Fruit fly (Drosophila melanogaster) Kc167 (cell line): ENCODE results near the gene CG42833.

ENCODE experiments used
- Myc ChIP-seq: fragments of >200 bp; optimal IDR thresholded peaks from 2 replicates; lab custom pipeline; 2017; ENCODE audit warnings: missing external identifiers
- Sin3A ChIP-seq: fragments of >200 bp; optimal IDR thresholded peaks from 2 replicates; lab custom pipeline; 2018; ENCODE audit warnings: missing external identifiers
- h ChIP-seq: fragments of >200 bp; optimal IDR thresholded peaks from 3 replicates; lab custom pipeline; 2018; ENCODE audit warnings: missing external identifiers
- insv ChIP-seq: fragments of >200 bp; optimal IDR thresholded peaks from 3 replicates; lab custom pipeline; 2018; ENCODE audit warnings: missing external identifiers
- psq ChIP-seq: fragments of >200 bp; optimal IDR thresholded peaks from 2 replicates; lab custom pipeline; 2017; ENCODE audit warnings: missing external identifiers
- ttk ChIP-seq: sonication (Bioruptor generic); optimal IDR thresholded peaks from 2 replicates; lab custom pipeline; 2017; ENCODE audit warnings: missing external identifiers

The CG42833 gene

DNA sequence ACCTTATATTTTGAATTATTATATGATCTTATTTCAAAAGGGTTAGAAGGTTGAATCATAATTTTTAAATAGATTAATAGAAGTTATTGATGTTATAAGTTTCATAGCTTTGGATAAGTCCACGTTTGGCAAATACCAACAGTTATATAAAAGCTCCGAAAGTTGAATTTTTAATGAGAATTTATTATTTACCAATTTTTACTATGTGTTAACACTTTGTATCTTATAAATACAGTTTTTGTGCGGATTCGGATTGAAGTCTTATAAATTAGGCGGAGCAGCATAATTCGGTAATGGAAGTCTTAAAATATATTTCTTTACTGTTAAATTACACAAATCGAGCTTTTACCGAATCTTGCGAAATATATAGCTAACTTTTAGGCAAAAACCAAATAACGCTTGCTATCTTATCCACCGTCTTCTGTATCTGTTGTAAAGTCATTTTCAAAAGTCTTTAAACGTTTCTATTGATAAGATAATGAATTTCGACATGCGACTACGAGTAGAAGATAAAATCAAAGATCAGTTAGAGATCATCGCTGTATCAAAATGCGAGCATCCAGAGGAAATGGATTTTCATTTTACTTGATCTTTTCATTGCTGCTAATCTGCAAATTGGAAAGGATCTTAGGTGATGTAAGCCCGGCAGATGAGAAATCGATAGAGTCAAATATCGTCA lies at the start of gene CG42833:
Gene CG42833 (plus strand): TSS at position 525 of the 679 bp plus-strand sequence.
- TF ChIP-seq psq (lab: Kevin White, UChicago) = no peak
- TF ChIP-seq ttk (lab: Kevin White, UChicago) = no peak
- TF ChIP-seq Sin3A (lab: Kevin White, UChicago) = no peak
- TF ChIP-seq Myc = no peak
- no peak for TF ChIP-seq insv
- TF ChIP-seq h (lab: Kevin White, UChicago) = no peak

- no peak for TF ChIP-seq ttk (lab: Kevin White, UChicago)
- no peak for TF ChIP-seq h (lab: Kevin White, UChicago)
- no peak for TF ChIP-seq psq (lab: Kevin White, UChicago)
- no peak for TF ChIP-seq Myc
- TF ChIP-seq Sin3A (lab: Kevin White, UChicago) = no peak
- no peak for TF ChIP-seq insv
Observed at dm6 chr3L:20168152-20168551, 31.7 kb upstream of the CG42833 start.

DNA sequence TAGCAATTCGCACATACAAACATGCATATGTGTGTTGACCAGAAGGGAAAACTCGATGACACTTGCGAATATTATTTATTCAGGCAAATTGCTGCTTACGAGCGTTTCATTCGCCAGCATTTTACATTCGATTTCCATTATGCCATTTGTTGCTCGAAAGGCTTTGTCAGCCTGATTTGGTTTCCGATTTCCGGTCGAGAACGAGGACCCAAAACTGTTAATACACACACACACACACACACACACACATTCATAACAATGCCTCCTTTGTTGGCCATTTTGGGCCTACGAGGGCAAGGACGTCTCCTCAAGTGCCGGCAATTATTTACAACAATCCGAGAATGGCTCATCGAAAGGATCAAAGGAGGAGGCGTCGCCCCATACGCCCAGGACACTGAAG lies 22.2 kb upstream of the CG42833 start:
- TF ChIP-seq Myc (no peak), ttk (lab: Kevin White, UChicago) (no peak), Sin3A (lab: Kevin White, UChicago) (no peak)

- TF ChIP-seq psq (lab: Kevin White, UChicago) = no peak
Observed at dm6 chr3L:20178101-20178500, 21.8 kb upstream of the CG42833 start.

- TF ChIP-seq Myc = no peak
- TF ChIP-seq ttk (lab: Kevin White, UChicago) = no peak
- TF ChIP-seq insv = no peak
- no peak for TF ChIP-seq psq (lab: Kevin White, UChicago)
- TF ChIP-seq h (lab: Kevin White, UChicago) = no peak
- TF ChIP-seq Sin3A (lab: Kevin White, UChicago) = no peak
Observed at dm6 chr3L:20182799-20183198, 17.1 kb upstream of the CG42833 start.

- TF ChIP-seq Sin3A (lab: Kevin White, UChicago) (no peak), h (lab: Kevin White, UChicago) (no peak), Myc (no peak), ttk (lab: Kevin White, UChicago) (no peak), insv (no peak), psq (lab: Kevin White, UChicago) (no peak)
Observed at dm6 chr3L:20183345-20184088, 16.4 kb upstream of the CG42833 start.

DNA sequence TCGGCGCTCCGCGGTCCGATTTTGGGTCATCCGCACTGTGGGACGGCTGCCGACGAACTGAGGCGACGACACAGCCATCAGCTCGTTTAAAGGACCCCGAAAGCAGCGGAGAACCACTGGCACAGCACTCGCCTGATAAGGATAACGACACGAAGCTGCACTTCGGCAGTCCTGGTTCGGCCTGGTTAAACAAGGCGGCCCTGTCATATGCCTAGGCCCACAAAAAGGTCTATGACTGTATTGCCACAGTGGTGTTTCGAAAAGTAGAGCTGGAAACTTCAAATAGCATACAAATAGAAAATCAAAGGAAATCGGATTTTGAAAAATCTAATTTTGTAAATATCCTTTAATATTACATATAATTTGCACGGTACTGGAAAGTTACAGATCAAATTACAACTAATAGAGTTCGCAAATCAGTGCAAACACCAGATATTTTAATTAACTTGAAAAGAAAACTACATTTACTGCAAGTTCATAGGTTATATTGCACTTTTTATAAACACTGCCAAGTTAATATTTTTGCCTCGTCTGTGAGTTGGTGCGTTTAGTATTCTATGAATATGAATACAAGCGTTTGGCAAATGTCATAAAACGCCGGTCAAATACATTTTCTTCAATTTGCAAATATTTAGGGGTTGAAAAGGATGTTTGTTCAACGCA lies 14.6 kb upstream of the CG42833 start:
- TF ChIP-seq psq (lab: Kevin White, UChicago) = no peak
- no peak for TF ChIP-seq insv
- no peak for TF ChIP-seq Sin3A (lab: Kevin White, UChicago)
- no peak for TF ChIP-seq Myc
- no peak for TF ChIP-seq h (lab: Kevin White, UChicago)
- TF ChIP-seq ttk (lab: Kevin White, UChicago) = no peak

DNA sequence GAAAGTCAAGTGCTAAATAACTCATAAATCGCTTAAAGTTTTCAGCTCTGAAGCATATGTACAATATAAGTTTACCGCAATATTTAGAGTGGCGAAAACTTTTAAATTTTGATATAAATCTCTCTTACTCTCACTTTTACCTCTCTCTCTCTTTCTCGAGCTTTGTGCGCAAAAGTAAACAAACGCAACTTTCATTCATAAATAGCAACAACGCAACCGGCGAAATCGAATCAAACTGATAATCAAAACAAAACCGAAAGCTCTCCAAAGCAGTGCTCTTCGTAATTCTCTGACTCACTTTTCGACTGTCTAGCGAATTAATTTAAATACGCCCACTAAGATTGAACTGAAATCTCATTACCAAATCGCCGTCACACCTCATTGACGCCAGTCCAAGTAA lies 14.0 kb upstream of the CG42833 start:
- TF ChIP-seq h (lab: Kevin White, UChicago) (no peak), Sin3A (lab: Kevin White, UChicago) (no peak), insv (no peak), Myc (no peak), ttk (lab: Kevin White, UChicago) (no peak)

DNA sequence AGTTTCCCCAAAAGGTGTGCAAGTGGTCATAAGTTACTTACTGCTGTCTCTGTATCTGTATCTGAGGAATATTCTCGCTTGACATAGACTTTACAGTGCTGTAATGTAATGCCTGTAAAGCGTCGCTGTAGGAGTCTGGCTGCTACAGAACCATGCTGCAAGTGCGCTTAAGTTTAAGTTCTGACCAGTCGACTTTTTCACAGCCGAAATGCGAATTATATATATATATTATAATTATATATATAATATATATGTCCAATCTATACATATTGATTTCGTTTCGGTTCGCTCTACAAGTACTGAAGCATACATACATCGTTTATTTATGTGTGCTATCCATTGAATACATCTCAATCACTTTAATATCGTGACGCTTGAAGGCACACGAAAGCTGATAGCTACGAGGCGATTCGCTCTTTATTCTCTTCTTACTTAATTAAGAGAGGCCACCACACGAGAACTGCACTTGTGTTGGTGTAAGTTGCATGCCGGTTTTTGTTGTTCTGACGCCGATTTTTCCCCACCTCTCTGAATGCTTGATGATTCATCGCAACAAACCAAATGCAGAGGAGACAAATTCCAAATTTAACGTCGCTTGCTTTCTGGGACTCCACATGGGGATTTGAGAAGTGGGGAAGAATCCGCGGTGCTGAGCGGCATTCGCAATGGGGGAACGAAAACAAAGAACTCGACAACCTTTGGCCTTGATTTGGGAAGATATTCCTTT lies 13.4 kb upstream of the CG42833 start:
- TF ChIP-seq ttk (lab: Kevin White, UChicago) (no peak), Myc (no peak), insv (no peak), psq (lab: Kevin White, UChicago) (no peak), h (lab: Kevin White, UChicago) (no peak), Sin3A (lab: Kevin White, UChicago) (no peak)

DNA sequence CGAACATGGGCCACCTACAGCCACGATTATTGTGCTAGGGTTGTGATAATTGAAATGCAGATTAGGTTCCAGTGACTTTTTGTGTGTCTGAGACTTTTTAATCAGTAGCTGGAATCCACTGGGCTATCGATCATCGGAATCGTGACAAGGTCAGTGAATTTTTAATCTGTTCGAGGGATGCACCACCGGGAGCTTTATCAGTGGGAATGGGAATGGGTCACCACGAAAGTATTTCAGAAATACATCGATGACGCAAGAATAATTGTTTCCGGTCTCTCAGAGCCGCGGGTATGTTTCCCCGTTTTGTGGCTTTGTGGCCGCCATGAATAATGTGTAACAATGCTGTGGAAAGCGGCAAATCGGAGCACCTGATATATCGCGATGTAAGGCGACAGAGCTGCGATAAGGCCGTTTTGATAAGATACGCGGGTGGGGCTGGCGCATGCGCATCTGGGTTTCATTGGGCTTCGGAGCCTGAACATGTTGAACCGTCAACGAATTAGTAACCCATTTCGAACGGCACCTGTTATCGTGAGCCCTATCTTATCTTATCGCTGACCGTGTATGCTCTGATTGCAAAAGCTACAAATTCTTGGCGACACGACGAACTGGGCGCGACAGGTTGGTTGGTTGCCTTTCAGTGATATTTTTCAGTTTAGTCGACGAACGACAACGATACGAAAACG lies 11.9 kb upstream of the CG42833 start, which contains the start of gene Ssk:
Gene Ssk (plus strand): TSS at position 638 of the 686 bp plus-strand sequence.
- no peak for TF ChIP-seq h (lab: Kevin White, UChicago)
- TF ChIP-seq insv = no peak
- TF ChIP-seq Sin3A (lab: Kevin White, UChicago) = no peak
- no peak for TF ChIP-seq psq (lab: Kevin White, UChicago)
- no peak for TF ChIP-seq Myc
- TF ChIP-seq ttk (lab: Kevin White, UChicago) = no peak

DNA sequence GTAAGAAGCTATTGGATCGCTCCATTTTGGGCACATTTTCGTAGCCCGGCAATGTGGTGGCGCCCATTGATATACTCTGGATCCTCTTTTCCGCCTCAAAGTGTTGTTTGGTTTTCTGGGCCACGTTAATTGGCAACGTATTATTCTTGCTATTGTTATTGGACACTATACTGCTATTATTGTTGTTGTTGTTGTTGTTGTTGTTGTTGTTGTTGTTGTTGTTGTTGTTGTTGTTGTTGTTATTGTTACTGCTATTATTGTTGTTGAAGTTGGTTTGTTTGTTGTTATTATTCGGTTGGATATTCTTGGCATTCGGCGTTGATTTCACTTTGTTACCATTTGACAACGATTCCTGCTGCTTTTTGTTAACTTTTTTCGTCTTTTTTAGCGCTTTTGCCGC lies 8.0 kb upstream of the CG42833 start:
- no peak for TF ChIP-seq ttk (lab: Kevin White, UChicago)
- no peak for TF ChIP-seq psq (lab: Kevin White, UChicago)
- no peak for TF ChIP-seq Myc
